Fruit fly (Drosophila melanogaster): ENCODE data around the gene CG8031.

The CG8031 gene

DNA sequence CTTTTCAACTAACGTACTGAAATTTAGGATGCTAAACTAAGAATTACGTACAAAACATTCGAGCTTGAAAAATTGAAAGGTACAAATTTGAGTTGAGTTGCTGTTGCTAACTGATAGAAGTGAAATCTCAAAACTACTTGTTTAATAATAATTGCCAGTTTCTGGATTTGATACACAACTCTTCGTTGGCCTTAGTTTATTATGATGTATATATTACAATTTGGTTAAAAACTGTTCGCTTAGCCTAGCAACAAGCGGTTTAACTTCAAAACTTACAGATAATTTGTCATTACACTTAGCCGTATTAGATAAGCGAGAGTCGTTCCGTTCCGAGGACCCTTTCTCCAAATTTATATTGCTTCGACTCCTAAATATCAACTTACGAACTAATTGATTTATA is 43.5 kb downstream of the CG8031 start, which contains the start of the genes CG14384 and grsm:
CG14384 (minus strand) TSS at position 101 of the 400 bp plus-strand sequence.
grsm (minus strand) TSS at position 101 of the 400 bp plus-strand sequence.
- TF ChIP-seq insv (GFP tag; optimal IDR thresholded peaks at IDR 0.05): no peak
- no peak for TF ChIP-seq CG7745 (tag; optimal IDR thresholded peaks at IDR 0.05)
- TF ChIP-seq CG7556 (GFP tag; optimal IDR thresholded peaks at IDR 0.05): no peak
- no peak for TF ChIP-seq prd (optimal IDR thresholded peaks at IDR 0.05)
- TF ChIP-seq prd (GFP tag; IDR thresholded peaks at IDR 0.05): no peak

DNA sequence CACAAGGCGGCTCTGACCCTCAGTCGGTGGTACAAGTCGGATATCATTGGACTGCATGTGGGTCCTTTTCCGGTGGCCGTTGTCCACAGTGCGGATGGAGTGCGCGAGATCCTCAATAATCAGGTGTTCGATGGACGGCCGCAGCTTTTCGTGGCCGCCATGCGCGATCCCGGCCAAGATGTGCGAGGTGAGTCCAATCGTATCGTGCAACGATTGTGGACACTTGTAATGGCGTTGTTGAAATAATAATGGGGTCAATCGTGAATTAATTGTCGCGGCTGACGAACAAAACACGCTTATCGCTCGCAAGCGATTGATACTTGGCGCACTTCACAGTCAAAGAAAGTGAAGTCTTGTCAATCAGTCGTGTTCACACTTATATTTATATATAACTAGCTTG is 47.1 kb downstream of the CG8031 start:
- no peak for TF ChIP-seq CG9797 (GFP tag; optimal IDR thresholded peaks at IDR 0.05)
- TF ChIP-seq Kr (GFP tag; optimal IDR thresholded peaks at IDR 0.05): no peak
- TF ChIP-seq sug (tag; optimal IDR thresholded peaks at IDR 0.05): no peak
- TF ChIP-seq exex (tag; optimal IDR thresholded peaks at IDR 0.05): peak; percentile 44

DNA sequence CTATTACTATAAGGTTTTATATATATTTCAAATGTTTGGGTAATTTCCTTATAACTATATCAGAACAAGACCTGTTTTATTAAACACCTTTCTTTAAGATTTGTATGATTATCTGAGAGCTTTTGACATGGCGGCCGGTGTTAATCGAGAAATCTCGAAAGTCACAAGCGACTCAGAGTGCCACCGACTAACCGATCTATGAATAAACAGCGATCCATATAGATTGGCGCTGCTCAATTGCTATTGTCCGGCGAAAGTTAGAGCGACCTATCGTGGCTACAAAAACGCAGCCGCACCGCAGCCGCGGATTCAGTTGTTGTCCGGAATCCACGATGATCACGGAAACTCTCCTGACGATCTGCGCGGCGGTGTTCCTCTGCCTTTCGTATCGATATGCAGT is 47.6 kb downstream of the CG8031 start, which contains the start of gene Cyp304a1:
Cyp304a1 (plus strand) TSS at position 301 of the 400 bp plus-strand sequence.
- TF ChIP-seq gem (tag; optimal IDR thresholded peaks at IDR 0.05) (no peak), HmgZ (tag; optimal IDR thresholded peaks at IDR 0.05) (no peak), CG10979 (tag; optimal IDR thresholded peaks at IDR 0.05) (no peak), CG2712 (tag; optimal IDR thresholded peaks at IDR 0.05) (no peak), slou (GFP tag; optimal IDR thresholded peaks at IDR 0.05) (no peak), CG3281 (GFP tag; optimal IDR thresholded peaks at IDR 0.05) (no peak), pros (GFP tag; optimal IDR thresholded peaks at IDR 0.05) (no peak), wek (GFP tag; optimal IDR thresholded peaks at IDR 0.05) (no peak), Neu2 (GFP tag; optimal IDR thresholded peaks at IDR 0.05; ENCODE audit: borderline replicate concordance) (no peak), CG34376 (GFP tag; optimal IDR thresholded peaks at IDR 0.05) (no peak), CG17385 (GFP tag; optimal IDR thresholded peaks at IDR 0.05) (no peak), CG16813 (GFP tag; IDR thresholded peaks at IDR 0.05; ENCODE audit: partially characterized antibody) (no peak), Spps (tag; optimal IDR thresholded peaks at IDR 0.05) (no peak), CG12391 (tag; optimal IDR thresholded peaks at IDR 0.05) (no peak), HmgD (GFP tag; optimal IDR thresholded peaks at IDR 0.05) (no peak), CG3163 (GFP tag; optimal IDR thresholded peaks at IDR 0.05) (no peak), her (GFP tag; optimal IDR thresholded peaks at IDR 0.05) (no peak), C15 (GFP tag; IDR thresholded peaks at IDR 0.05) (no peak)

DNA sequence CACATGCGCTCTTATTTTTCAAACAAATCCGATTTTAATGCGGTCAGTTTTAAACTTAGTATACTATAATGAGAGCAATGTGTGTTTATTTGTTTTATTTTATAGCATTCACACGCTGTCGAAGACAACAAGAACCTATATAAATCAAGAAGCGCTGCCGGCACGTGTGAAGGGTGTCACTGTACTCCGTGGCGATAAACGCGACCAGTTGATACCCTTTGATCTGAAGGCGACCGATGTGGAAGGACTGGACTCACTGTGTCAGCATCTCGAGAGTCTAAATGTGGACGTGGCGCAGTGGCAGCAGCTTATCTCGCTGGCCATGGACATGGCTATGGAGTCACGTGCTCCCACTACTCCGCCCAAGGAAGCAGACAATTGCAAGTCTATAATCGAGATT is 48.5 kb downstream of the CG8031 start:
- peak; percentile 9 for TF ChIP-seq cwo (GFP tag; optimal IDR thresholded peaks at IDR 0.05)
- no peak for TF ChIP-seq CG18599 (GFP tag; optimal IDR thresholded peaks at IDR 0.05)
- TF ChIP-seq unc-4 (GFP tag; IDR thresholded peaks at IDR 0.05; ENCODE audit: partially characterized antibody): no peak

DNA sequence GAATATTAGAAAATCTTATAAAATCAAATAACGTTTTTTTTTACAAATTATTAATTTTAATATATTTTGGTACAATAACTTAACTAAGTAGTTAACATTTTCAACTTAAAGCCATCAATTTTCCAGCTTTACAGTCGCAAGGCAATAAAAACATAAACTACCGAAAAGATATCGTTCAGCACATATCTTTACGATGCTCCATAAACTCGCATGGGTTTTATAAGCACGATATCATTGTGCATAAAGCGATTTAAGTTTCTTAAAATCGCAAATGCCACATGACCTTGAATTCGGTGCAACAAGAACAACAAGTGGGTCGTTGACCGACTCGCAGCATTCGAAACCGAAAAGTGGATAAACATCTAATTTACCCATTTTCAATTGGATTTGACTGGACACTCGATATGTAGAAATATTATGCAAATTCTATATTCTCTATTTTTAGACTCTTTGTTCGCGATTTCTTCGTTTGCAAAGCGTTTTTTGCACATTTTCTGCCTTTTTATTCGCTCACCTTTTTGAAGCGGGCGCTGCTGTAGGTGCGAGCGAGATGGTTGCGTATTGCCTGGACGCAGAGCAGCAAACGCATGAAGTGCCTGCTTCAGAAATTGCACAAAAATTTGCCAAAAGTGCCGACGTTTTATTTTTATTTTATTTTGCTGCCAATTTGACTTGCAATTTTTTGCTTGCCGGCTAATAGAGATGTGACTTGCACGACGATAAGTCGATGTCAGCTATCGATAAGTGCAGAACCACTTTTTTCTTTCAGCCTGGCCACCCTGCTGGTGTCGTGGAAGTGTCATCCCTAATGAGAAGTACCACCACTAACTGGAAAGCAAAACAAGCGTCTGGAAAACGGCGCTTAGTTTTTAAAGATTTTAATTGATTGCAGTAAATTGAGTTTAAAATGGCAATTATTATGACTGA is 49.9 kb downstream of the CG8031 start, which contains the start of gene Spc25:
Spc25 (plus strand) TSS at position 817 of the 927 bp plus-strand sequence.
- TF ChIP-seq ro (GFP tag; IDR thresholded peaks at IDR 0.05) (no peak), knrl (GFP tag; IDR thresholded peaks at IDR 0.05; ENCODE audit: partially characterized antibody) (peak; percentile 95), CG4424 (GFP tag; optimal IDR thresholded peaks at IDR 0.05) (peak; percentile 32), Taf1 (GFP tag; IDR thresholded peaks at IDR 0.05) (no peak), CG30403 (GFP tag; optimal IDR thresholded peaks at IDR 0.05) (peak; percentile 69), CG17385 (GFP tag; optimal IDR thresholded peaks at IDR 0.05) (no peak), eyg (GFP tag; optimal IDR thresholded peaks at IDR 0.05) (peak; percentile 24), NC2α (GFP tag; optimal IDR thresholded peaks at IDR 0.05) (peak; percentile 19), CG16813 (GFP tag; IDR thresholded peaks at IDR 0.05; ENCODE audit: partially characterized antibody) (peak; percentile 95), zen (tag; optimal IDR thresholded peaks at IDR 0.05) (no peak), CG34422 (GFP tag; IDR thresholded peaks at IDR 0.05) (peak; percentile 80), CG6765 (GFP tag; optimal IDR thresholded peaks at IDR 0.05) (no peak), Hsf (GFP tag; optimal IDR thresholded peaks at IDR 0.05) (peak; percentile 64), CG10321 (GFP tag; IDR thresholded peaks at IDR 0.05) (no peak), Dek (tag; optimal IDR thresholded peaks at IDR 0.05) (no peak)
